Fruit fly (Drosophila melanogaster) whole organism: ENCODE measurements around the gene CG34398.

Experiments used
- Dll ChIP-seq: fragments of >200 bp; optimal IDR thresholded peaks from 2 replicates; lab custom pipeline; 2017
- EcR ChIP-seq, 2 experiments: fragments of >200 bp; optimal IDR thresholded peaks; 2 replicates each; lab custom pipeline; 2017; ENCODE audit warnings: missing biosample characterization in 2 of 2, missing genetic modification characterization in 2 of 2, missing genetic modification reagents in 2 of 2
- pan ChIP-seq: fragments of >200 bp; optimal IDR thresholded peaks from 2 replicates; lab custom pipeline; 2017
- psq ChIP-seq: fragments of >200 bp; optimal IDR thresholded peaks from 2 replicates; lab custom pipeline; 2017
- usp ChIP-seq: fragments of >200 bp; optimal IDR thresholded peaks from 2 replicates; lab custom pipeline; 2017; ENCODE audit warnings: missing biosample characterization, missing genetic modification characterization, mixed read lengths

DNA sequence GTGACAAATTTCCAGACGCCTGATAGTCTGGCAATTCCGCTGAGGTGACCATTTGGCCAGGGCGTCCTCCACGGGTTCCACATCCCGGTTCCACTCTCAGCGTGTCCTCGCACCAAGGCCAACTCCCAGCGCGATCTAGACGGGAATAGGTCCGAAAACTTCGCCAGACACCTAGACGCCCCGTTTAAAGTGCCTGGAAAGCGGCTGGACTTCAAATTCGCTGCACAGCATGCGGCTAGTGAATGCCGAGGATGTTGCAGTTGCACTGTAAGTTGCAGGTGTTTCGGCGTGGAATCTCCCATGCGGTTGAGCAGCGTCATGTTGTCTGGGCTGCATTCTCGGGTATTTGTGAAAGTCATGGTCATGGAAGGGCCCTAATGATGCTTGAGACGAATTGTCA is 49.4 kb upstream of the CG34398 start:
- TF ChIP-seq EcR (GFP tag; optimal IDR thresholded peaks at IDR 0.05; lab: Kevin White, UChicago), result no peak
- TF ChIP-seq psq, result no peak
- TF ChIP-seq usp (GFP tag; lab: Kevin White, UChicago), result no peak
- no peak for TF ChIP-seq pan (lab: Kevin White, UChicago)
- no peak for TF ChIP-seq Dll (lab: Kevin White, UChicago)
